Worm (Caenorhabditis elegans): ENCODE data around the gene ints-6.

DNA sequence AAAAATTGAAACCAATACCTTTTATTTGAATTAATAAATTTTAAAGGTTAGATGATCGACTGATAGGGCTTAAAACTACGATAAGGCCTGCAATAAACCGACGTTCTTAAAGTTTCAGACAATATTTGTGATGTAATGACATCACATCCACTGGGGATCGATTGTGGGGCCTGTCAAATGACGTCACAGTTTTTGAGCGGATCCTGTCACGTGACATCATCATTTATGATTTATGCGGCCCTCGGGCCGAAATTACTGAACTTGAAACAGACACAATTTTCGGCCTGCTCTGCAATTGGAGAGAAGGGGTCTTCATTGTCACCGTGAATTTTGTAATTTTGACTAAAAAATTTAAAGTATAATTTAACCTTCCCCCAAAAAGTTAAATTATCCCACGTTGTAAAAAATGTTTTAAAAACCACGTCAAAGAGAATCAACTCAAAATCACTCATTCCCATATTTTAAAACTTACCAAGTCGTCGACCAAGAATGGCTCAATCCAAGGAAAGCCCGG lies 37.4 kb upstream of the ints-6 start, which contains the start of gene C49C8.1:
- TF ChIP-seq klf-2 (GFP tag; conservative IDR thresholded peaks at IDR 0.05) (no peak), ztf-29 (GFP tag; IDR thresholded peaks at IDR 0.05) (no peak), med-1 (GFP tag; optimal IDR thresholded peaks at IDR 0.05; ENCODE audit: insufficient read depth) (no peak), T22C8.4 (GFP tag; IDR thresholded peaks at IDR 0.05) (no peak), cog-1 (tag; optimal IDR thresholded peaks at IDR 0.05) (no peak), ref-1 (GFP tag; conservative IDR thresholded peaks at IDR 0.05) (no peak), ztf-23 (GFP tag; IDR thresholded peaks at IDR 0.05) (no peak), flt-1 (GFP tag; IDR thresholded peaks at IDR 0.05) (no peak), tab-1 (GFP tag; IDR thresholded peaks at IDR 0.05) (no peak)

Data from whole organism, midembryonic.